Worm (Caenorhabditis elegans): ENCODE results near the gene pfs-2.
"Not testable (repeated sequence)": the region's sequence is repeated elsewhere in the genome, so short reads cannot be mapped to it uniquely, and the experiment has no call there.

pfs-2 gene

DNA sequence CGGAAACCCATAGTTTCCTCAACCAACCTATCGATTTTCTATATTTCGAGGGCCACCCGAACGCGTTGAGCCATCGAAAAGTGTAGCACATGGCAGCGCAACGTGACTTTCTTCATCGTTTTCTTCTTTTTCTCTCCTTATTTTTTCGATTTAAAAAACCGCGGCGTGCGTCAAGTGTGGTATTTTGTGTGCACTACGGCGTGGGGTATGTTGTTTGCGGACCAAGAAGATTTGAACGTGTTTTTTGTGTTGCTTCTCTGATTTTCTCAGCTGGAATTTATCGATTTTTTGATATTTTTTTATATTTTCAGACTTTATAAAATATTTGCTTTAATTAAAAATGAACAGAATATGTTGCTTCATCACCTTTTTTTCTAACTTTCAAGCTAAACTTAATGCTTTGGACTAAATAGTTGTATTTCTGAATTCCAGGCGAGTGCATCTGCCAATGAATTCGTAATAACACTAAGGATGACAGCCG is at the start of gene pfs-2, which contains the start of gene agl-1:
Gene pfs-2 (plus strand): TSS at position 431 of the 481 bp plus-strand sequence.
Gene agl-1 (minus strand): TSS at position 178 of the 481 bp plus-strand sequence.
- TF ChIP-seq W03F9.2 (tag; optimal IDR thresholded peaks at IDR 0.05), result peak; percentile 77
- no peak for TF ChIP-seq dao-5 (tag; optimal IDR thresholded peaks at IDR 0.05)

DNA sequence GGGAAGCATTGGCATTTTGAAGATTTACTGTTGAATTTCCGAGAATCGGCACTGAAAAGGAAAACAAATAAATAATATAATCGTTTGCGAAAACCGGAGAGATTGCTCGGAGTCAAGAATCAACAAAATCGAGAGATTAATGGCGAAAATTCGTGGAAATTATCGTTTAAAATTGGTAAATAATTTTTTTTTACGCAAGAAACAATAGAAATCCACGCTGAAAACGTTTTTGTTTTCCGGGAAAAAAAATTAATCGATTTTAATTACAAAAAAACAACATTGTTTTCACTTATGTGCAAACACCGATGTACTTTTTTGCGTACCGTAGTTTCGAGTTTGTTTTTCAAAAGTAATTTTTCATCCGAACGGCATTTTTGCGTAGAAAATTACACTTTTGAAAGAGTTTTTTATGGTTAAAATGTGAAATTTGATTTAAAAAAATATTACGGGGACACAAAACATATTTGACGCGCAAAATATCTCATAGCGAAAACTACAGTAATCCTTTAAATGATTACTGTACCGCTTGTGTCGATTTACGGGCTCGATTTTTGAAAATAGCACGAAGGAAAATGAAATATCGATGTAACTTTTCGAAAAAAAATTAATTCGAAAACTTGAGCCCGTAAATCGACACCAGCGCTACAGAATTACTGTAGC is 47.3 kb upstream of the pfs-2 start, which contains the start of gene ctl-3:
Gene ctl-3 (minus strand): TSS at position 51 of the 660 bp plus-strand sequence.
- no peak for TF ChIP-seq dao-5 (tag; optimal IDR thresholded peaks at IDR 0.05)

DNA sequence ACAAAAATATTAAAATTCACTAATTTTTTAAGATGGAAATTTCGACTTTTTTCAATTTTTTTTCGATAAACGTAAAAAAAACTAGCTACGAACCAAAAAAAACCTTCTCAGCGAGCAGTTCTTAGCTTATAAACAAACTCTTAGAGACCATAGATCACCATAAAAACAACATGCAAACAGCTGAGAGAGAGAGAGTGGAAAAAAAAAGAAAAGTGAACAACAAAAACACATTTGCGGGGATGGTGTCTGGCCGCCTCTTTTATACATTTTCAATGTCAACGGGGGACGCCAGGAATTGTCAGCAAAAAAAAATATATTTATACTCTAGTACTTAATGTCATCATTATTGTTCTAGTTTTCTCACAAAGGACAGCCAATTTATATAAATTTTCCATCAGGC is 46.6 kb upstream of the pfs-2 start:
- no peak for TF ChIP-seq him-1 (tag; optimal IDR thresholded peaks at IDR 0.05)

DNA sequence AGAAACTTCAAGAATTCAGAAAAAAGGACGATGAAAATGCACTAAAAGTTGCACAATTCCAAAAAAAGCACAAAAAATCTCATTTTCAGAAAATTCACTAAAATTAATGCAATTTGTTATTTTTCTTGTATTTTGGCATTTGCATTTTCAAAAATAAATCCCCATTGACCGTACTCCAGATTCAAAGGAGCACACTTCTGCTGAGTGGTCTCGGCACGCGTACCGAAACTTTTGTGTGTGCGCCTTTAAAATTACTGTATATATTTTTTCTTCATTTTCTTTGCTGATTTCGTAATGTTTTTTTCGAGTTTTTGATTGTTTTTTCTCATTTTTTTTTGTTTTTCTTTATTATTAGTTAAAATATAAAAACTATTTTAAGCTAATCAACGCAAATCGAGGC is 46.0 kb upstream of the pfs-2 start:
- TF ChIP-seq W03F9.2 (tag; optimal IDR thresholded peaks at IDR 0.05) (no peak), him-1 (tag; optimal IDR thresholded peaks at IDR 0.05) (no peak), dao-5 (tag; optimal IDR thresholded peaks at IDR 0.05) (no peak)

DNA sequence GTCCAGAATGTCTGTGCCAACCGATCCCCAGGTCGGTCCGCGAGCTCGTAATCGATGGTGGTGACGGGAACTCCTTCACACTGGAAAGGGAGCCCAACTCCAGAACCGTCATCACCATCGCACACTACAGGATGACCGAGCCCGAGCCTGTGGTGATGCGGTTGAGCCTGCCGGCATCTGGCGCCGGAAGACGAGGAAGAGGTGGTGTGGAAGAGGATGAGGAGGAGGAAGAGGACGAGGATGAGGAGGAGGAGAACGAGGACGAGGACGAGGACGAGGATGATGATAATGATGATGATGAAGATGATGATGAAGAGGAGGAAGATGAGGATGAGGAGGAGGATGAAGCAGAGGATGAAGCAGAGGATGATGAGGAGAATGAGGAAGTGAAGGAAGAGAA is 40.1 kb upstream of the pfs-2 start, which contains the start of gene Y54G11A.14:
Gene Y54G11A.14 (plus strand): TSS at position 132 of the 400 bp plus-strand sequence.
- TF ChIP-seq W03F9.2 (tag; optimal IDR thresholded peaks at IDR 0.05) (no peak), him-1 (tag; optimal IDR thresholded peaks at IDR 0.05) (no peak), dao-5 (tag; optimal IDR thresholded peaks at IDR 0.05) (no peak)

DNA sequence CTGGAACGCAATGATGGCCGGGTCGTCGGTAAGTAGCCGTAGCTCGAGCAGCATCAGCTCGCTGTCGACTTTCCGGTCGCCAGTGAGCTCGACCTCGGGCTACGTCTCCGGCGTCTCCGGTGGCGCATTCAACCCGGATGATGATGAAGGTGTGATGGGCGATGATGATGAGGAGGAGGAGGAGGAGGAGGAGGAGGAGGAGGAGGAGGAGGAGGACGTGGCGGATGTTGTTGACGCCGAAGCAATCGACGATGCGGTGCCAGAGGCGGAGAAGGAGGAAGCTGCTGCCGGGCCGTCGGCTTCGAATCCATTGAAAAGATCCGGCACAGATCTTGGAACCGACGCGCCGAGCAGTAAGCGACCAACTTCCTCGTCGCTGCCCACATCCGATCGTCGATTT is 38.9 kb upstream of the pfs-2 start:
- TF ChIP-seq W03F9.2 (tag; optimal IDR thresholded peaks at IDR 0.05) (no peak), him-1 (tag; optimal IDR thresholded peaks at IDR 0.05) (no peak), dao-5 (tag; optimal IDR thresholded peaks at IDR 0.05) (no peak)

DNA sequence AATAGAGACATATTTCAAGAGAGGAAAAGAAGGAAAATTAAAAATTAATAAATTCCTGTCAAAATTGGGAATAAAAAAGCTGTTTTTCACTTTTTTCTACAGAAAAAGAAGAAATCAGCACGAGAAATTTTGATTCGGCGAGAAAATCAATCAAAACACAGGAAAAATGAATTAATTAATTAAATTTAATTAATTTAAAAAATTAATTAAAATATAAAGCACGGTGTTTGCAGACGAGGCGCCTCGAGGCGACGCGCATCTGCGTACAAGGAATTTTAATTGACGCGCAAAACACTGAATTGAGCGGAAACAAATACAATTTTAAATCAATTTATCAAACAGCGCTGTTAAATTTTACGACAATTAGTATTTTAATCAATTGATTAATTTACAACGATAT is 36.9 kb upstream of the pfs-2 start:
- TF ChIP-seq dao-5 (tag; optimal IDR thresholded peaks at IDR 0.05) (no peak), W03F9.2 (tag; optimal IDR thresholded peaks at IDR 0.05) (no peak), him-1 (tag; optimal IDR thresholded peaks at IDR 0.05) (no peak)

DNA sequence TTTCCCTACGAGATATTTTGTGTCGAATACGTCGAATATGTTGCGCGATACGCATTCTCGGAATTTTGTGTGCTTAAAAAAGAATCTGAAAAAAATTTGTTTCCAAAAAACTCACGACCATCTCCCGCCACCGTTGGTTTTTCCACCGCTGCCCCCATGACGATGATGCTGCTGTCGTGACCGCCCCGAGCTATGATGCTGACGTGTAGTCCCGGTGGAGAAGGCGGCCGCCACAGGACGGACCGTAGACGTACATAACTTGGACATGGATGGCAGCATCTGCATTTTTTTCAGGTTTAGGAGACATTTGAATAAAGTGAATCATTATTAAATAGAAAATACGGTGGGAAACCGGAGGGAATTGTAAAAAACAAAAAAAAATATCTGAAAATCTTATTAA is 14.0 kb upstream of the pfs-2 start, which contains the start of gene ddl-3:
Gene ddl-3 (minus strand): TSS at position 289 of the 400 bp plus-strand sequence.
- TF ChIP-seq W03F9.2, him-1, dao-5 (tag; optimal IDR thresholded peaks at IDR 0.05): not testable (repeated sequence)

DNA sequence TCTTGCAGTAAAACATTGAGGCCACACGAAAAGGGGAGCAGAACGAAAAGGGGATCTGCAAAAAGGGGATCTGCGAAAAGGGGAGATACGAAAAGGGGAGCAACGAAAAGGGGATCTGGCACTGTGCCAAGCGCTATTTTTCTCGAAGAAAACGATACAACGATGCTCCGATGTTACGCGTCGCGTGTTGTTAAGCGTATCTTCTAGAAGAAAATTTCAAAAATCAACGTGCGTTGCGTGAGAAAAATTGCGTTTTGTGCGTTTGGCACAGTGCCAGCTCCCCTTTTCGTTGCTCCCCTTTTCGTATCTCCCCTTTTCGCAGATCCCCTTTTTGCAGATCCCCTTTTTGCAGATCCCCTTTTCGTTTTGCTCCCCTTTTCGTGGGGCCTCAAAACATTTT is 11.9 kb upstream of the pfs-2 start, which contains the start of gene Y54G11A.9:
Gene Y54G11A.9 (minus strand): TSS at position 196 of the 400 bp plus-strand sequence.
- TF ChIP-seq dao-5, him-1, W03F9.2 (tag; optimal IDR thresholded peaks at IDR 0.05): not testable (repeated sequence)

DNA sequence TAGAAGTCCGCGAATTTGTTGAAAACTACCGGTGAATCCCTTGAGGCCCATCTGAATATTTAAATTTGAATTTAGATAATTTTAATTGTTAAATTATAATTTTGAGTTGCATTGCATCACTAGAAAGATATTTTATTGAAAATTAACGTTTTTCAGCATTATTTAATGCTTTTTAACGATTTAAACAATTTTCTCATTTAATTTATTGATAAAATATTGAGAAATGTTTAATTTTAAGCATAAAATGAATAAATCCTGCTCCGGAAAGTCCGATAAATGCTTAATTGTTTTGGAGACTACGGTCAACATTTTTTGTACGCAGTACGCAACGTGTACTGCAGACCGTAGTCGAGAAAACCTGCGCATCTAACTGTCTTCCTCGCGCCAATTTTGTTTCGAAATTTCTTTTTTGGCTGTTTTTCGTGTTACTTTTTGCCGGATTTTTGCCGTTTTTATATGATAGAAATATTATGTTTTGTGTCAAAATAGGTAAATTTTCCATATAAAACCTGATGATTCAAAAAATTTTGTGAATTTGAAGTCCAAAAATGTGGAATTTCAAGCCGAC is 8.7 kb upstream of the pfs-2 start, which contains the start of the genes Y54G11A.17, lin-7 and elof-1:
Gene Y54G11A.17 (minus strand): TSS at position 51 of the 568 bp plus-strand sequence.
Gene lin-7 (minus strand): TSS at position 51 of the 568 bp plus-strand sequence.
Gene elof-1 (plus strand): TSS at position 383 of the 568 bp plus-strand sequence.
- TF ChIP-seq dao-5 (tag; optimal IDR thresholded peaks at IDR 0.05) (no peak), W03F9.2 (tag; optimal IDR thresholded peaks at IDR 0.05) (peak; percentile 96)

DNA sequence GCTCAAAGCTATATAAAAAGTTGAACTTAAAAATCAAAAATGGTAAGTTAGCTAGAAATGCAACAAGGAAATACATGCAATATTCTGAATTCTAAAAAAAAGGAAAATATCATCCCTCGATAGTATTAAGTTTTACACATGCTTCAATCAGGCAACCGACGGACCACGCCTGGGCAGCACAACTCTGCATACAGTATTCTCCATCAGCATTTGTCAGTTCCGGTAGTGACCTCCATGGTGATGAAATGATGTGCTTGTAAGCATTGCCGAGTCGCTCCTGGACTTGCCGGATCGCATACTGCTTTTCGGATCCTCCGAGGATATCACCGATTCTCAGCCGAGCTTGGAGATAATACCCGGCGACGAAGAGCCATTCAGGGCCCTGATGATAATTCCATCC is 7.4 kb upstream of the pfs-2 start:
- peak; percentile 21 for TF ChIP-seq dao-5 (tag; optimal IDR thresholded peaks at IDR 0.05)
- no peak for TF ChIP-seq W03F9.2 (tag; optimal IDR thresholded peaks at IDR 0.05)

DNA sequence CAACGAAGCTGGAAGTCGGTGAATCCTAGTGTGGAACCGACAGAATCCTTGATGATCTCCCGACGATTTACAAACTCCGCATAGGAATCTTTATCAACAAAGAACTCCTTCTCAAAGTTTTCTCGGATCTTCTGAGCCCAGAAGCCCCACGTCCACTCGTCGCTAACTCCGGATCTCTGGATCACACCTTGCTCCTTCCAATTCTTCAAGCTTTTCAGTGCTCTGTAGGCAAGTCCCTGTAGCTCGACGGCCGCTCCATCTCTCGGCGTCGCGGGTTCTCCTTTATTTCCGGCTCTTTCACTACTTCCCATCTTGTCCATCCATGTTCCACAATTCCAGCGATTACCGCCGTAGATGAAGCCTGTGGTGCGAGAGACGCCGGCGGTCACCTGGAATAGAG is 6.8 kb upstream of the pfs-2 start:
- TF ChIP-seq him-1 (tag; optimal IDR thresholded peaks at IDR 0.05) (no peak), dao-5 (tag; optimal IDR thresholded peaks at IDR 0.05) (no peak), W03F9.2 (tag; optimal IDR thresholded peaks at IDR 0.05) (no peak)

DNA sequence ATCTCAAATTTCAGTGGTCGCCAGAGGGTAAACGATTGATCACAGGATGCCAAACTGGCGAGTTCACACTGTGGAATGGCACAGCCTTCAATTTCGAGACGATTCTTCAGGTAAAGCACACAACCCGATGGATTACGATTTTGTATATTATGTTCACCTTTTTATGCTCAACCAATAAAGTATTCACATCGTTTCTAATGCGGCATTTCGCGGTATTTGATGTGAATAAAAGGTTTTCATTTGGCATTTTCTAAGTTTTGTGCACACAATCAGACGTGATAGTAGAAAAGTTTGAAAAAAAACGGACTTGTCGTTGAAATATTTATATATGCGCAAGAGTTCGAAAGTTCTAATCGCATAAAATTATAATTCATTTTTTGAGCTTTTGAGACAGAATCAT is 841 bp downstream of the pfs-2 start:
- TF ChIP-seq dao-5 (tag; optimal IDR thresholded peaks at IDR 0.05) (no peak), him-1 (tag; optimal IDR thresholded peaks at IDR 0.05) (no peak), W03F9.2 (tag; optimal IDR thresholded peaks at IDR 0.05) (no peak)

DNA sequence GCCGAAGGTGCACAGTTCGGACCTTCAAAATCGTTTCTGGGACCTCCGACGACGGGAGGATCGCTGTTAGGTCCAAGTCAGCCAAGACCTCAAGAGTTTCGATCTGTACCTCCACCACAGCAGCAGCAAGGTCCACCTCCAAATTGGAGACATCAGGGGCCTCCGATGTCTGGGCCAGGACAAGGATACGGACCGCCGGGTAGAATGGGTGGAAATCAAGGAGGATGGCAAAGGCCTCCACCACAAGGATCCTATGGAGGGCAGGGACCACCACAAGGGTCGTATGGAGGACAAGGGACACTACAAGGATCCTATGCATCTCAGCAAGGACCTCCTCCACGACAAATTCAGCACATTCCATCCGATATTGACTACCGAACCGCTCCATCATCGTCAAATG is 2.5 kb downstream of the pfs-2 start:
- no peak for TF ChIP-seq dao-5 (tag; optimal IDR thresholded peaks at IDR 0.05)
- TF ChIP-seq W03F9.2 (tag; optimal IDR thresholded peaks at IDR 0.05), result no peak
